Worm (Caenorhabditis elegans) whole organism, L4/young adult: ENCODE data around the gene cyp-44A1.

Experiments
- W03F9.2 ChIP-seq: fragments of 150-350 bp; optimal IDR thresholded peaks from 2 replicates; lab custom pipeline; 2014; ENCODE audit warnings: missing biosample characterization, missing genetic modification characterization
- dao-5 ChIP-seq: sonication (generic microtip); optimal IDR thresholded peaks from 2 replicates; lab custom pipeline; 2016; ENCODE audit warnings: missing genotype, missing genetic modification characterization, moderate library complexity, missing compliant biosample characterization
- him-1 ChIP-seq: sonication (generic microtip); optimal IDR thresholded peaks from 2 replicates; lab custom pipeline; 2016; ENCODE audit warnings: missing genotype, missing genetic modification reagents, missing genetic modification characterization, missing compliant biosample characterization

The cyp-44A1 gene

ce11 chrII:5496375-5496774 is 7.5 kb upstream of the cyp-44A1 start, which contains the start of gene F12A10.1:
TSS of gene F12A10.1 (plus strand) at chrII:5496540.
- TF ChIP-seq W03F9.2 (tag; lab: Kevin White, UChicago) (no peak), dao-5 (tag; lab: Kevin White, UChicago) (no peak), him-1 (tag; lab: Kevin White, UChicago) (no peak)

- no peak for TF ChIP-seq dao-5 (tag; lab: Kevin White, UChicago)
- no peak for TF ChIP-seq him-1 (tag; lab: Kevin White, UChicago)
- TF ChIP-seq W03F9.2 (tag; lab: Kevin White, UChicago), result no peak
Observed at ce11 chrII:5497541-5497940, 6.3 kb upstream of the cyp-44A1 start.

- no peak for TF ChIP-seq him-1 (tag; lab: Kevin White, UChicago)
Observed at ce11 chrII:5498156-5498739, 5.6 kb upstream of the cyp-44A1 start, which contains the start of the genes suex-1 and F12A10.9. TSS of gene suex-1 (minus strand) at chrII:5498256. TSS of gene F12A10.9 (plus strand) at chrII:5498689.

- TF ChIP-seq W03F9.2 (tag; lab: Kevin White, UChicago) (no peak), him-1 (tag; lab: Kevin White, UChicago) (no peak), dao-5 (tag; lab: Kevin White, UChicago) (no peak)
Observed at ce11 chrII:5500470-5500869, 3.4 kb upstream of the cyp-44A1 start, which contains the start of gene fzy-1. TSS of gene fzy-1 (plus strand) at chrII:5500770.

ce11 chrII:5500986-5501657 is 2.7 kb upstream of the cyp-44A1 start, which contains the start of gene F12A10.8:
TSS of gene F12A10.8 (minus strand) at chrII:5501064.
- TF ChIP-seq him-1 (tag; lab: Kevin White, UChicago) (no peak), W03F9.2 (tag; lab: Kevin White, UChicago) (no peak), dao-5 (tag; lab: Kevin White, UChicago) (no peak)

ce11 chrII:5505820-5506287 is 2.0 kb downstream of the cyp-44A1 start, which contains the start of gene npp-24:
TSS of gene npp-24 (plus strand) at chrII:5505870.
- TF ChIP-seq W03F9.2 (tag; lab: Kevin White, UChicago) (no peak), dao-5 (tag; lab: Kevin White, UChicago) (no peak), him-1 (tag; lab: Kevin White, UChicago) (no peak)

ce11 chrII:5511417-5512353 is 7.8 kb downstream of the cyp-44A1 start:
- no peak for TF ChIP-seq dao-5 (tag; lab: Kevin White, UChicago)
- TF ChIP-seq W03F9.2 (tag; lab: Kevin White, UChicago), result no peak

- TF ChIP-seq W03F9.2 (tag; lab: Kevin White, UChicago) (no peak), dao-5 (tag; lab: Kevin White, UChicago) (no peak)
Observed at ce11 chrII:5512473-5513097, 8.7 kb downstream of the cyp-44A1 start.

- TF ChIP-seq W03F9.2 (tag; lab: Kevin White, UChicago) (no peak), dao-5 (tag; lab: Kevin White, UChicago) (no peak)
Observed at ce11 chrII:5514846-5515245, 11.0 kb downstream of the cyp-44A1 start, which contains the start of gene sahd-1. TSS of gene sahd-1 (minus strand) at chrII:5514945.

- no peak for TF ChIP-seq him-1 (tag; lab: Kevin White, UChicago)
- no peak for TF ChIP-seq W03F9.2 (tag; lab: Kevin White, UChicago)
- no peak for TF ChIP-seq dao-5 (tag; lab: Kevin White, UChicago)
Observed at ce11 chrII:5515542-5515941, 11.7 kb downstream of the cyp-44A1 start, which contains the start of gene ZK177.3. TSS of gene ZK177.3 (plus strand) at chrII:5515842.

- no peak for TF ChIP-seq dao-5 (tag; lab: Kevin White, UChicago)
- no peak for TF ChIP-seq him-1 (tag; lab: Kevin White, UChicago)
- TF ChIP-seq W03F9.2 (tag; lab: Kevin White, UChicago), result no peak
Observed at ce11 chrII:5517643-5518042, 13.8 kb downstream of the cyp-44A1 start, which contains the start of gene ZK177.9. TSS of gene ZK177.9 (minus strand) at chrII:5517743.

ce11 chrII:5518055-5518454 is 14.2 kb downstream of the cyp-44A1 start:
- TF ChIP-seq him-1 (tag; lab: Kevin White, UChicago), result no peak
- no peak for TF ChIP-seq W03F9.2 (tag; lab: Kevin White, UChicago)
- no peak for TF ChIP-seq dao-5 (tag; lab: Kevin White, UChicago)
